Fruit fly (Drosophila melanogaster): ENCODE results near the gene p23.

DNA sequence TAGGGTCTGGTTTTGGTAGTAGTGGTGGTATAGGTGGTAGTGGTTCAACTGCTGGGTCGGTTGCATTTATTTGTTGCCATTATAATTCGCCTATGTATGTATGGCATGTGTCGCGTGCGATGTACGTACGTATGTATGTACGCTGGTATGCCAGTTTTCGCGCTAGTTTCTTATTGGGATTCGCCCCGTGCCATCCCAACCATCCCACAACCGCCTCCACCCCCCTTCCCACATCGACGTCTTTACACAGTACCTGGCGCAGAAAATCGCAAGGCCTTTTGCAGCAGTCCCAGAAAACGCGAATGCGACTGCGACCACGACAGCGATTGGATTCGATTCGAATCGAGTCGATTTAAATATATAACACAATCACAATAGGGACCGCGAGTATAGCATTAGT is 32.5 kb downstream of the p23 start:
- TF ChIP-seq ttk (optimal IDR thresholded peaks at IDR 0.05) (no peak), psq (optimal IDR thresholded peaks at IDR 0.05) (no peak), Sin3A (optimal IDR thresholded peaks at IDR 0.05) (no peak)
